Worm (Caenorhabditis elegans): ENCODE results near the gene nck-1.

Gene nck-1

ce11 chrX:4137452-4138164 is 15.6 kb downstream of the nck-1 start:
- TF ChIP-seq alr-1 (tag; optimal IDR thresholded peaks at IDR 0.05) (no peak), sma-9 (GFP tag; optimal IDR thresholded peaks at IDR 0.05) (peak; percentile 77), sma-9 (tag; optimal IDR thresholded peaks at IDR 0.05) (peak; percentile 22), Y55F3AM.14 (GFP tag; optimal IDR thresholded peaks at IDR 0.05) (peak; percentile 3), aly-2 (tag; optimal IDR thresholded peaks at IDR 0.05) (no peak), ceh-82 (tag; optimal IDR thresholded peaks at IDR 0.05) (no peak), ztf-1 (GFP tag; conservative IDR thresholded peaks at IDR 0.05) (no peak), blmp-1 (tag; optimal IDR thresholded peaks at IDR 0.05; ENCODE audit: insufficient read depth) (no peak), lin-39 (tag; optimal IDR thresholded peaks at IDR 0.05) (no peak), mbf-1 (tag; optimal IDR thresholded peaks at IDR 0.05) (no peak), unc-62 (GFP tag; optimal IDR thresholded peaks at IDR 0.05) (no peak), crh-2 (tag; optimal IDR thresholded peaks at IDR 0.05) (no peak), nhr-25 (tag; optimal IDR thresholded peaks at IDR 0.05) (peak; percentile 47), fos-1 (tag; optimal IDR thresholded peaks at IDR 0.05) (peak; percentile 28), nhr-21 (tag; optimal IDR thresholded peaks at IDR 0.05) (no peak), lin-11 (tag; optimal IDR thresholded peaks at IDR 0.05) (peak; percentile 12), zag-1 (tag; optimal IDR thresholded peaks at IDR 0.05) (no peak), sma-3 (GFP tag; optimal IDR thresholded peaks at IDR 0.05) (no peak), nhr-11 (tag; optimal IDR thresholded peaks at IDR 0.05) (no peak), snpc-4 (tag; optimal IDR thresholded peaks at IDR 0.05) (no peak), nhr-12 (tag; optimal IDR thresholded peaks at IDR 0.05) (no peak), mdl-1 (tag; optimal IDR thresholded peaks at IDR 0.05) (peak in 1 of 2 experiments; percentile 26), sem-4 (tag; optimal IDR thresholded peaks at IDR 0.05) (peak; percentile 72), mab-5 (tag; optimal IDR thresholded peaks at IDR 0.05) (peak; percentile 24), nhr-77 (tag; optimal IDR thresholded peaks at IDR 0.05) (no peak), F13H6.1 (tag; optimal IDR thresholded peaks at IDR 0.05) (peak; percentile 34), nhr-10 (tag; optimal IDR thresholded peaks at IDR 0.05) (no peak), gmeb-1 (tag; optimal IDR thresholded peaks at IDR 0.05) (peak; percentile 12), elt-3 (tag; optimal IDR thresholded peaks at IDR 0.05) (no peak), nhr-129 (tag; optimal IDR thresholded peaks at IDR 0.05) (peak; percentile 62), ZK546.5 (tag; optimal IDR thresholded peaks at IDR 0.05) (no peak), dmd-4 (tag; optimal IDR thresholded peaks at IDR 0.05) (no peak), egl-27 (tag; optimal IDR thresholded peaks at IDR 0.05) (peak; percentile 47), skn-1 (tag; optimal IDR thresholded peaks at IDR 0.05) (no peak), ztf-4 (tag; optimal IDR thresholded peaks at IDR 0.05) (peak; percentile 40), nhr-237 (tag; optimal IDR thresholded peaks at IDR 0.05) (peak; percentile 24), ztf-11 (tag; optimal IDR thresholded peaks at IDR 0.05) (no peak), unc-39 (tag; optimal IDR thresholded peaks at IDR 0.05) (no peak), C34F6.9 (tag; optimal IDR thresholded peaks at IDR 0.05) (peak; percentile 34), nhr-6 (tag; optimal IDR thresholded peaks at IDR 0.05) (no peak), elt-1 (tag; optimal IDR thresholded peaks at IDR 0.05) (no peak), peb-1 (tag; optimal IDR thresholded peaks at IDR 0.05) (no peak), ama-1 (optimal IDR thresholded peaks at IDR 0.05) (no peak), lin-13 (GFP tag; optimal IDR thresholded peaks at IDR 0.05) (no peak), R02D3.7 (tag; optimal IDR thresholded peaks at IDR 0.05) (no peak), ceh-16 (tag; optimal IDR thresholded peaks at IDR 0.05) (no peak), unc-55 (GFP tag; optimal IDR thresholded peaks at IDR 0.05) (no peak), lsy-2 (tag; optimal IDR thresholded peaks at IDR 0.05) (peak in 1 of 2 experiments; percentile 42), nhr-23 (tag; optimal IDR thresholded peaks at IDR 0.05) (no peak)
